Worm (Caenorhabditis elegans): Measurements from ENCODE around the gene ugt-12.

ce11 chrV:4918091-4918624, 28.7 kb upstream of the ugt-12 start, which contains the start of gene C02E7.7:
- TF ChIP-seq nhr-25 (tag; optimal IDR thresholded peaks at IDR 0.05; ENCODE audit: borderline replicate concordance, insufficient read depth) (no peak), daf-12 (tag; optimal IDR thresholded peaks at IDR 0.05) (no peak), ZK546.5 (tag; optimal IDR thresholded peaks at IDR 0.05) (no peak), unc-130 (GFP tag; optimal IDR thresholded peaks at IDR 0.05) (no peak), tra-1 (GFP tag; IDR thresholded peaks at IDR 0.05) (no peak), tag-97 (GFP tag; IDR thresholded peaks at IDR 0.05) (no peak), nhr-237 (tag; optimal IDR thresholded peaks at IDR 0.05) (no peak), ama-1 (optimal IDR thresholded peaks at IDR 0.05) (no peak), unc-62 (GFP tag; optimal IDR thresholded peaks at IDR 0.05 in 1 of 2) (no peak), unc-62 (tag; optimal IDR thresholded peaks at IDR 0.05) (no peak), nhr-77 (tag; optimal IDR thresholded peaks at IDR 0.05) (no peak)
